Worm (Caenorhabditis elegans) whole organism, dauer: Measurements from ENCODE around the gene srh-47.
"Not testable (repeated sequence)": the region's sequence is repeated elsewhere in the genome, so short reads cannot be mapped to it uniquely, and the experiment has no call there.

Source experiments
- unc-62 ChIP-seq: sonication (generic microtip); optimal IDR thresholded peaks from 2 replicates; lab custom pipeline; 2017; ENCODE audit warnings: missing biosample characterization, missing genetic modification reagents, missing genetic modification characterization

Gene srh-47

ce11 chrV:11314025-11314880 is 13.8 kb upstream of the srh-47 start:
- TF ChIP-seq unc-62, result no peak

ce11 chrV:11312904-11313303 is 12.5 kb upstream of the srh-47 start:
- TF ChIP-seq unc-62, result no peak

- TF ChIP-seq unc-62, result no peak
Measured at ce11 chrV:11311013-11311472, 10.6 kb upstream of the srh-47 start, which contains the start of gene T03F7.7. Gene T03F7.7 (plus strand): TSS chrV:11311422.

- no peak for TF ChIP-seq unc-62
Measured at ce11 chrV:11308915-11309314, 8.5 kb upstream of the srh-47 start.

- TF ChIP-seq unc-62, result no peak
Measured at ce11 chrV:11308346-11308745, 7.9 kb upstream of the srh-47 start, which contains the start of gene snf-11. Gene snf-11 (minus strand): TSS chrV:11308446.

- TF ChIP-seq unc-62, result no peak
Measured at ce11 chrV:11307781-11308180, 7.3 kb upstream of the srh-47 start.

ce11 chrV:11304879-11305278 is 4.4 kb upstream of the srh-47 start, which contains the start of gene srh-45:
Gene srh-45 (minus strand): TSS chrV:11304979.
- TF ChIP-seq unc-62, result no peak

ce11 chrV:11304200-11304599 is 3.8 kb upstream of the srh-47 start:
- TF ChIP-seq unc-62, result no peak

ce11 chrV:11302698-11303097 is 2.3 kb upstream of the srh-47 start, which contains the start of gene srh-46:
Gene srh-46 (minus strand): TSS chrV:11302886.
- no peak for TF ChIP-seq unc-62

- no peak for TF ChIP-seq unc-62
Measured at ce11 chrV:11299406-11299805, 1.0 kb downstream of the srh-47 start.

- no peak for TF ChIP-seq unc-62
Measured at ce11 chrV:11298632-11299031, 1.8 kb downstream of the srh-47 start, which contains the start of gene T03F7.5. Gene T03F7.5 (minus strand): TSS chrV:11298732.

- TF ChIP-seq unc-62, result no peak
Measured at ce11 chrV:11294393-11294792, 6.0 kb downstream of the srh-47 start, which contains the start of gene T03F7.6. Gene T03F7.6 (plus strand): TSS chrV:11294693.

- no peak for TF ChIP-seq unc-62
Measured at ce11 chrV:11292682-11293081, 7.8 kb downstream of the srh-47 start.

- no peak for TF ChIP-seq unc-62
Measured at ce11 chrV:11290888-11291287, 9.6 kb downstream of the srh-47 start, which contains the start of gene C03E10.1. Gene C03E10.1 (plus strand): TSS chrV:11291188.

ce11 chrV:11286114-11286513 is 14.3 kb downstream of the srh-47 start, which contains the start of gene C03E10.3:
Gene C03E10.3 (plus strand): TSS chrV:11286414.
- not testable (repeated sequence) for TF ChIP-seq unc-62

ce11 chrV:11282272-11282671 is 18.2 kb downstream of the srh-47 start, which contains the start of gene gly-20:
Gene gly-20 (plus strand): TSS chrV:11282572.
- TF ChIP-seq unc-62, result no peak

ce11 chrV:11281414-11282209 is 18.8 kb downstream of the srh-47 start:
- TF ChIP-seq unc-62, result no peak
